Worm (Caenorhabditis elegans) whole organism, L1 larva: Measurements from ENCODE around the gene EEED8.4.

ENCODE experiments used
- C16A3.4 ChIP-seq: fragments of 150-350 bp; optimal IDR thresholded peaks from 2 replicates; lab custom pipeline; 2014; ENCODE audit warnings: missing biosample characterization, missing genetic modification characterization
- C34B4.2 ChIP-seq: sonication (generic microtip); optimal IDR thresholded peaks from 2 replicates; lab custom pipeline; 2017; ENCODE audit warnings: mild to moderate bottlenecking, missing genetic modification characterization, missing compliant biosample characterization
- F16B12.6 ChIP-seq: fragments of 150-350 bp; optimal IDR thresholded peaks from 2 replicates; lab custom pipeline; 2014; ENCODE audit warnings: missing biosample characterization, missing genetic modification characterization
- Y116A8C.19 ChIP-seq: sonication (generic microtip); optimal IDR thresholded peaks from 2 replicates; lab custom pipeline; 2016; ENCODE audit warnings: missing compliant biosample characterization, missing genetic modification characterization, borderline replicate concordance
- aha-1 ChIP-seq: fragments of 150-350 bp; optimal IDR thresholded peaks from 2 replicates; lab custom pipeline; 2014; ENCODE audit warnings: missing biosample characterization, missing genetic modification characterization
- alr-1 ChIP-seq: fragments of 200-800 bp; sonication (Bioruptor generic); optimal IDR thresholded peaks from 2 replicates; lab custom pipeline; 2018; ENCODE audit warnings: borderline replicate concordance, mild to moderate bottlenecking, missing genetic modification characterization, missing compliant biosample characterization
- aly-2 ChIP-seq: fragments of 150-350 bp; optimal IDR thresholded peaks from 2 replicates; lab custom pipeline; 2014; ENCODE audit warnings: missing biosample characterization, missing genetic modification characterization
- ceh-63 ChIP-seq: fragments of 200-800 bp; sonication (Bioruptor generic); optimal IDR thresholded peaks from 2 replicates; lab custom pipeline; 2018; ENCODE audit warnings: mild to moderate bottlenecking, missing genetic modification characterization, missing compliant biosample characterization
- ceh-8 ChIP-seq: fragments of 200-800 bp; sonication (Bioruptor generic); optimal IDR thresholded peaks from 2 replicates; lab custom pipeline; 2018; ENCODE audit warnings: mild to moderate bottlenecking, missing genetic modification characterization, moderate library complexity, missing compliant biosample characterization
- ceh-82 ChIP-seq, 3 experiments: fragments of 150-350 bp in 1 of 3; sonication (generic microtip) in 2 of 3; optimal IDR thresholded peaks; 2 replicates each; lab custom pipeline; 2014 to 2017; ENCODE audit warnings: missing biosample characterization in 3 of 3, missing genetic modification characterization in 3 of 3
- ceh-90 ChIP-seq: sonication (generic microtip); optimal IDR thresholded peaks from 2 replicates; lab custom pipeline; 2016; ENCODE audit warnings: missing genetic modification characterization, missing compliant biosample characterization
- dpl-1 ChIP-seq, 3 experiments: fragments of 150-350 bp in 2 of 3; sonication (generic microtip) in 1 of 3; optimal IDR thresholded peaks; 2 replicates each; lab custom pipeline; 2014 to 2017; ENCODE audit warnings: missing biosample characterization in 3 of 3, missing genetic modification characterization in 3 of 3, missing genetic modification reagents in 3 of 3
- efl-1 ChIP-seq, 4 experiments: fragments of 150-350 bp; optimal IDR thresholded peaks in 3 of 4; peaks in 1 of 4; 1 replicate in 1 of 4; 2 replicates in 3 of 4; lab custom pipeline; 2014; ENCODE audit warnings: missing biosample characterization in 2 of 4, missing genetic modification characterization in 2 of 4, missing genetic modification reagents in 2 of 4
- egl-27 ChIP-seq, 2 experiments: fragments of 150-350 bp in 1 of 2; sonication (generic microtip); optimal IDR thresholded peaks; 3 replicates each; lab custom pipeline; 2017 to 2018; ENCODE audit warnings: missing biosample characterization in 2 of 2, missing genetic modification characterization in 2 of 2, missing genetic modification reagents in 2 of 2
- elt-2 ChIP-seq: sonication (generic microtip); optimal IDR thresholded peaks from 2 replicates; lab custom pipeline; 2016; ENCODE audit warnings: missing genetic modification characterization, mild to moderate bottlenecking, inconsistent platforms, missing compliant biosample characterization, missing genetic modification reagents
- fkh-8 ChIP-seq: sonication (generic microtip); optimal IDR thresholded peaks from 2 replicates; lab custom pipeline; 2016; ENCODE audit warnings: mild to moderate bottlenecking, missing genetic modification characterization, missing compliant biosample characterization
- fos-1 ChIP-seq: fragments of 150-350 bp; optimal IDR thresholded peaks from 2 replicates; lab custom pipeline; 2014; ENCODE audit warnings: missing biosample characterization, missing genetic modification characterization
- grh-1 ChIP-seq: fragments of 200-800 bp; sonication (Bioruptor generic); IDR thresholded peaks from 2 replicates; pipeline ENCODE4 v1.3.6; 2022; ENCODE audit warnings: missing genetic modification reagents, missing genetic modification characterization, missing compliant biosample characterization
- hlh-17 ChIP-seq: fragments of 200-800 bp; sonication (Bioruptor generic); optimal IDR thresholded peaks from 2 replicates; lab custom pipeline; 2018; ENCODE audit warnings: missing genetic modification characterization, mild to moderate bottlenecking, missing compliant biosample characterization, moderate library complexity, borderline replicate concordance
- hlh-4 ChIP-seq: sonication (generic microtip); optimal IDR thresholded peaks from 2 replicates; lab custom pipeline; 2016; ENCODE audit warnings: mild to moderate bottlenecking, missing genetic modification characterization, missing compliant biosample characterization
- irx-1 ChIP-seq: sonication (generic microtip); optimal IDR thresholded peaks from 2 replicates; lab custom pipeline; 2016; ENCODE audit warnings: missing genetic modification characterization, missing compliant biosample characterization
- isw-1 ChIP-seq: fragments of 200-800 bp; sonication (Bioruptor generic); IDR thresholded peaks from 2 replicates; pipeline ENCODE4 v1.3.6; 2022; ENCODE audit warnings: missing genetic modification characterization, missing compliant biosample characterization
- lin-35 ChIP-seq, 2 experiments: fragments of 150-350 bp; optimal IDR thresholded peaks; 2 replicates each; lab custom pipeline; 2014; ENCODE audit warnings: missing biosample characterization in 2 of 2, missing genetic modification characterization in 2 of 2, missing genetic modification reagents in 2 of 2
- lin-39 ChIP-seq: fragments of 150-350 bp; optimal IDR thresholded peaks from 2 replicates; lab custom pipeline; 2014; ENCODE audit warnings: missing biosample characterization, missing genetic modification reagents, missing genetic modification characterization
- lsy-2 ChIP-seq, 2 experiments: fragments of 150-350 bp; optimal IDR thresholded peaks; 2 replicates each; lab custom pipeline; 2014; ENCODE audit warnings: missing biosample characterization in 2 of 2, missing genetic modification characterization in 2 of 2
- mef-2 ChIP-seq: fragments of 150-350 bp; optimal IDR thresholded peaks from 2 replicates; lab custom pipeline; 2014; ENCODE audit warnings: missing biosample characterization, missing genetic modification characterization
- mep-1 ChIP-seq: fragments of 150-350 bp; optimal IDR thresholded peaks from 2 replicates; lab custom pipeline; 2014; ENCODE audit warnings: missing biosample characterization, missing genetic modification characterization
- nhr-11 ChIP-seq: fragments of 150-350 bp; optimal IDR thresholded peaks from 2 replicates; lab custom pipeline; 2014; ENCODE audit warnings: missing biosample characterization, missing genetic modification characterization
- nhr-19 ChIP-seq: fragments of 200-800 bp; sonication (Bioruptor generic); conservative IDR thresholded peaks from 2 replicates; pipeline ENCODE4 v1.3.6; 2022; ENCODE audit warnings: missing genetic modification characterization, missing compliant biosample characterization
- nhr-20 ChIP-seq: sonication (generic microtip); optimal IDR thresholded peaks from 2 replicates; lab custom pipeline; 2016; ENCODE audit warnings: mild to moderate bottlenecking, missing genetic modification characterization, missing compliant biosample characterization
- nhr-237 ChIP-seq: fragments of 150-350 bp; optimal IDR thresholded peaks from 2 replicates; lab custom pipeline; 2014; ENCODE audit warnings: missing biosample characterization, missing genetic modification characterization
- nhr-47 ChIP-seq: sonication (generic microtip); optimal IDR thresholded peaks from 2 replicates; lab custom pipeline; 2016; ENCODE audit warnings: mild to moderate bottlenecking, missing genetic modification characterization, moderate library complexity, missing compliant biosample characterization
- nhr-76 ChIP-seq: sonication (generic microtip); optimal IDR thresholded peaks from 2 replicates; lab custom pipeline; 2017; ENCODE audit warnings: missing biosample characterization, missing genetic modification characterization
- nhr-77 ChIP-seq: fragments of 150-350 bp; optimal IDR thresholded peaks from 2 replicates; lab custom pipeline; 2014; ENCODE audit warnings: missing biosample characterization, missing genetic modification characterization
- nhr-85 ChIP-seq: sonication (generic microtip); peaks from one replicate; lab custom pipeline; 2016; ENCODE audit warnings: missing genetic modification characterization, inconsistent platforms, missing compliant biosample characterization
- nhr-90 ChIP-seq: sonication (generic microtip); optimal IDR thresholded peaks from 2 replicates; lab custom pipeline; 2016; ENCODE audit warnings: mild to moderate bottlenecking, missing genetic modification characterization, missing compliant biosample characterization; ENCODE audit not compliant: poor library complexity
- pax-3 ChIP-seq: fragments of 200-800 bp; sonication (Bioruptor generic); optimal IDR thresholded peaks from 2 replicates; lab custom pipeline; 2018; ENCODE audit warnings: mild to moderate bottlenecking, missing genetic modification characterization, moderate library complexity, missing compliant biosample characterization
- rnt-1 ChIP-seq: sonication (generic microtip); optimal IDR thresholded peaks from 2 replicates; lab custom pipeline; 2016; ENCODE audit warnings: mild to moderate bottlenecking, missing genetic modification characterization, moderate library complexity, missing compliant biosample characterization
- skn-1 ChIP-seq: fragments of 150-350 bp; optimal IDR thresholded peaks from 2 replicates; lab custom pipeline; 2014; ENCODE audit warnings: missing biosample characterization, missing genetic modification characterization
- snpc-4 ChIP-seq: fragments of 150-350 bp; optimal IDR thresholded peaks from 2 replicates; lab custom pipeline; 2014; ENCODE audit warnings: missing biosample characterization, missing genetic modification characterization
- sup-37 ChIP-seq: fragments of 200-800 bp; sonication (Bioruptor generic); optimal IDR thresholded peaks from 2 replicates; lab custom pipeline; 2018; ENCODE audit warnings: mild to moderate bottlenecking, missing genetic modification characterization, missing compliant biosample characterization
- swsn-7 ChIP-seq: sonication (generic microtip); optimal IDR thresholded peaks from 2 replicates; lab custom pipeline; 2016; ENCODE audit warnings: missing genetic modification characterization, missing compliant biosample characterization
- tlp-1 ChIP-seq: fragments of 150-350 bp; optimal IDR thresholded peaks from 2 replicates; lab custom pipeline; 2014; ENCODE audit warnings: missing biosample characterization, missing genetic modification characterization
- unc-30 ChIP-seq: sonication (generic microtip); optimal IDR thresholded peaks from 2 replicates; lab custom pipeline; 2017; ENCODE audit warnings: missing biosample characterization, missing genetic modification characterization
- unc-62 ChIP-seq: fragments of 150-350 bp; optimal IDR thresholded peaks from 2 replicates; lab custom pipeline; 2014; ENCODE audit warnings: missing biosample characterization, missing genetic modification reagents, missing genetic modification characterization
- unc-98 ChIP-seq: fragments of 200-800 bp; sonication (Bioruptor generic); IDR thresholded peaks from 2 replicates; pipeline ENCODE4 v1.3.6; 2022; ENCODE audit warnings: missing genetic modification characterization, missing compliant biosample characterization
- xbp-1 ChIP-seq: sonication (generic microtip); optimal IDR thresholded peaks from 2 replicates; lab custom pipeline; 2016; ENCODE audit warnings: missing genetic modification characterization, missing compliant biosample characterization
- zag-1 ChIP-seq: fragments of 150-350 bp; optimal IDR thresholded peaks from 2 replicates; lab custom pipeline; 2014; ENCODE audit warnings: missing biosample characterization, missing genetic modification characterization
- zip-4 ChIP-seq: fragments of 200-800 bp; sonication (Bioruptor generic); optimal IDR thresholded peaks from 2 replicates; lab custom pipeline; 2018; ENCODE audit warnings: mild to moderate bottlenecking, missing genetic modification characterization, moderate library complexity, missing compliant biosample characterization
- ztf-11 ChIP-seq, 2 experiments: sonication (generic microtip); optimal IDR thresholded peaks; 2 replicates each; lab custom pipeline; 2016 to 2017; ENCODE audit warnings: missing genetic modification characterization in 2 of 2, missing biosample characterization in 1 of 2, missing compliant biosample characterization in 1 of 2
- ztf-4 ChIP-seq: fragments of 150-350 bp; optimal IDR thresholded peaks from 2 replicates; lab custom pipeline; 2014; ENCODE audit warnings: missing biosample characterization, missing genetic modification characterization

The EEED8.4 gene

ce11 chrII:5378239-5378521 is 30.9 kb upstream of the EEED8.4 start (continued):
- TF ChIP-seq skn-1: peak; percentile 92
- no peak for TF ChIP-seq swsn-7
- TF ChIP-seq fkh-8: no peak
- no peak for TF ChIP-seq ztf-11 (tag; optimal IDR thresholded peaks at IDR 0.05; lab: Kevin White, UChicago)
- peak in 1 of 3 experiments; percentile 16 for TF ChIP-seq dpl-1 (GFP tag; optimal IDR thresholded peaks at IDR 0.05; lab: Kevin White, UChicago)
- TF ChIP-seq C16A3.4 (tag; lab: Kevin White, UChicago): no peak
- no peak for TF ChIP-seq nhr-19 (GFP tag; lab: Robert Waterston, UW)
- TF ChIP-seq unc-30: no peak
- TF ChIP-seq nhr-47 (tag; lab: Kevin White, UChicago): peak; percentile 22
- no peak for TF ChIP-seq zag-1 (tag; lab: Kevin White, UChicago)
- no peak for TF ChIP-seq unc-98 (GFP tag; lab: Robert Waterston, UW)
- peak; percentile 12 for TF ChIP-seq rnt-1 (tag; lab: Kevin White, UChicago)
- peak; percentile 60 for TF ChIP-seq nhr-20
- no peak for TF ChIP-seq sup-37 (GFP tag; lab: Kevin White, UChicago)
- no peak for TF ChIP-seq F16B12.6
- TF ChIP-seq lin-35 (GFP tag; optimal IDR thresholded peaks at IDR 0.05; lab: Kevin White, UChicago): peak; percentile 13 to 47
- no peak for TF ChIP-seq elt-2 (tag; lab: Kevin White, UChicago)
- TF ChIP-seq nhr-76: no peak
- TF ChIP-seq grh-1 (GFP tag; lab: Robert Waterston, UW): no peak
- TF ChIP-seq ceh-8 (GFP tag; lab: Kevin White, UChicago): no peak
- TF ChIP-seq efl-1 (optimal IDR thresholded peaks at IDR 0.05; lab: Kevin White, UChicago): no peak
- TF ChIP-seq efl-1 (GFP tag; optimal IDR thresholded peaks at IDR 0.05 in 1 of 2; lab: Kevin White, UChicago): no peak
- no peak for TF ChIP-seq mep-1
- peak; percentile 13 for TF ChIP-seq xbp-1 (tag; lab: Kevin White, UChicago)
- no peak for TF ChIP-seq aha-1
- no peak for TF ChIP-seq hlh-17 (GFP tag; lab: Kevin White, UChicago)
- no peak for TF ChIP-seq pax-3
- no peak for TF ChIP-seq hlh-4 (tag; lab: Kevin White, UChicago)
- no peak for TF ChIP-seq unc-62 (GFP tag; lab: Kevin White, UChicago)
- no peak for TF ChIP-seq irx-1
- TF ChIP-seq C34B4.2 (tag; lab: Kevin White, UChicago): no peak
- no peak for TF ChIP-seq ceh-90
- TF ChIP-seq lsy-2 (tag; optimal IDR thresholded peaks at IDR 0.05; lab: Kevin White, UChicago): no peak
- peak; percentile 80 for TF ChIP-seq nhr-85 (tag; lab: Kevin White, UChicago)
- no peak for TF ChIP-seq egl-27 (tag; optimal IDR thresholded peaks at IDR 0.05; lab: Kevin White, UChicago)
- no peak for TF ChIP-seq ztf-4 (tag; lab: Kevin White, UChicago)
- TF ChIP-seq nhr-77: no peak
- TF ChIP-seq ceh-63 (GFP tag; lab: Kevin White, UChicago): no peak

DNA sequence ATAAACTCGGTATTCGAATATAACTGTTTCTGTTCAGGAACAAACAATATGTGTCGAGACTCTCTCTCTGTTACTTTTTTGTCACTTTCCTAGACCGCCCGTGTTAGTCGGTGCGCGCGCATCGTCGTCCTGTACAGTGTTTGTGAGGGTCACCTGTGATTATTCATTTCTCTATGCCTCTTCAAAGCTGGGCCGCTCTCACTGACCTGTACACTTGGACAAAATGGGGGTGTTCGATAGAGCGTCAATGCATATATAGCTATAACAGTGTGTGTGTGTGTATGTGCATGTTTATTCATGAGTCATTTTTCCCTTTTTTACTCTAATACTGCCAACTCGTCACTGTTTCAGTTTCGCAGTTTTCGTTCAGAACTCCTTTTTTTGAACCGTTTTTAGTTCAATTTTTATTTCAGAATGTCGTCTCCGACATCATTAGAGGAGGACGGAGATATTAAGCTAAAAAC is 29.5 kb upstream of the EEED8.4 start, which contains the start of gene pkc-3:
TSS of gene pkc-3 (plus strand) at position 414 of the 464 bp plus-strand sequence.
- TF ChIP-seq isw-1 (no peak), Y116A8C.19 (tag; lab: Kevin White, UChicago) (no peak), snpc-4 (tag; lab: Kevin White, UChicago) (no peak), mef-2 (tag; lab: Kevin White, UChicago) (no peak), egl-27 (tag; optimal IDR thresholded peaks at IDR 0.05; lab: Kevin White, UChicago) (no peak), unc-30 (no peak), pax-3 (no peak), mep-1 (peak; percentile 70), swsn-7 (peak; percentile 50), nhr-77 (peak; percentile 79), nhr-11 (tag; lab: Kevin White, UChicago) (no peak), fkh-8 (no peak), hlh-4 (tag; lab: Kevin White, UChicago) (no peak), alr-1 (tag; lab: Kevin White, UChicago) (no peak), lin-39 (no peak), aly-2 (peak; percentile 11), tlp-1 (tag; lab: Kevin White, UChicago) (no peak), efl-1 (optimal IDR thresholded peaks at IDR 0.05; lab: Kevin White, UChicago) (peak; percentile 53 to 54), efl-1 (GFP tag; optimal IDR thresholded peaks at IDR 0.05 in 1 of 2; lab: Kevin White, UChicago) (peak; percentile 21 to 95), unc-98 (GFP tag; lab: Robert Waterston, UW) (no peak), grh-1 (GFP tag; lab: Robert Waterston, UW) (peak; percentile 44), ceh-82 (tag; optimal IDR thresholded peaks at IDR 0.05; lab: Kevin White, UChicago) (peak in 1 of 3 experiments; percentile 17), lin-35 (GFP tag; optimal IDR thresholded peaks at IDR 0.05; lab: Kevin White, UChicago) (peak; percentile 25 to 81), nhr-90 (tag; lab: Kevin White, UChicago) (peak; percentile 77), zip-4 (peak; percentile 18), nhr-237 (tag; lab: Kevin White, UChicago) (no peak), ztf-11 (tag; optimal IDR thresholded peaks at IDR 0.05; lab: Kevin White, UChicago) (no peak), elt-2 (tag; lab: Kevin White, UChicago) (peak; percentile 68), fos-1 (tag; lab: Kevin White, UChicago) (peak; percentile 10), ztf-4 (tag; lab: Kevin White, UChicago) (peak; percentile 78)
